Worm (Caenorhabditis elegans): ENCODE results near the gene C17H12.10.

Gene C17H12.10

DNA sequence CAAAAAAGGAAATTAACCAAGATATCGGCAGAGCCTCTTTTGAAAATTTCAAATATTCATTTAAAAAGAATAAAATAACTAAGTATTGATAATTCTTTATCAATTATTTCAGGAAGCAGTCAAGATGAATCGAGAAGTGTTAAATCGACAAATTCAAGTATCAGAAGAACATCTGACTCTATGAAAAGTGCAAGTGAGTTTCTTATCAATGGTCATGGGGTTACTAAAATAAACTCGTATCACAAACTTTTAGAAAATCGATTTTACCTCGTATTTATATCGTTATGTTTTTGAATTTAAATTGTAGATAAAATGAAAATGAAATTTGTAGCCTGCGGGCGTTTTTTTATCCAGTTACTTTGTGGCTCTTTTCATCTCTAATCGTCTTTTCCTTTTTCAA is 35.0 kb upstream of the C17H12.10 start:
- TF ChIP-seq ham-2 (GFP tag; optimal IDR thresholded peaks at IDR 0.05) (no peak), snpc-4 (tag; optimal IDR thresholded peaks at IDR 0.05) (no peak), pha-4 (tag; optimal IDR thresholded peaks at IDR 0.05) (no peak), nhr-76 (tag; optimal IDR thresholded peaks at IDR 0.05) (no peak), lsy-2 (tag; optimal IDR thresholded peaks at IDR 0.05) (no peak), bed-3 (GFP tag; optimal IDR thresholded peaks at IDR 0.05) (no peak), nhr-2 (tag; optimal IDR thresholded peaks at IDR 0.05) (no peak)

DNA sequence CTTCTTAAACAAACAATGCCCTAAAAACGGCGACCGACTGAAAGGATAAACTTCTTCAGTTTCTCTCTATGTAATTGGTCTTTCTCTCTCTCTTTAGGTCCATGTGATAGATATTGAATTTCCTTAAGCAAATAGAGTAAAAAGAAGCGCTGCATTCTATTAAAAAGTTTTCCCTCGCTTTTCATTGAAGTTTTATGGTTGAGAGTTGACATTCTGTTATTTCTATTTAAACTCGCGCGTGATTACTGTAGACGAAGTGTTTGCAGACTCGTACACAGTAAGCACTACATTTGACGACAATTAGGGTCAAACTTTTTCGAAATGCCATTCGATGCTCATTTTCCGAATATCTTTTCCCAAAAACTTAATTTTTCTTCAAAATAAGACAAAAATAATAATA is 29.4 kb upstream of the C17H12.10 start:
- no peak for TF ChIP-seq hlh-1 (tag; optimal IDR thresholded peaks at IDR 0.05)
- no peak for TF ChIP-seq mls-2 (tag; optimal IDR thresholded peaks at IDR 0.05)
- no peak for TF ChIP-seq unc-62 (GFP tag; optimal IDR thresholded peaks at IDR 0.05)

DNA sequence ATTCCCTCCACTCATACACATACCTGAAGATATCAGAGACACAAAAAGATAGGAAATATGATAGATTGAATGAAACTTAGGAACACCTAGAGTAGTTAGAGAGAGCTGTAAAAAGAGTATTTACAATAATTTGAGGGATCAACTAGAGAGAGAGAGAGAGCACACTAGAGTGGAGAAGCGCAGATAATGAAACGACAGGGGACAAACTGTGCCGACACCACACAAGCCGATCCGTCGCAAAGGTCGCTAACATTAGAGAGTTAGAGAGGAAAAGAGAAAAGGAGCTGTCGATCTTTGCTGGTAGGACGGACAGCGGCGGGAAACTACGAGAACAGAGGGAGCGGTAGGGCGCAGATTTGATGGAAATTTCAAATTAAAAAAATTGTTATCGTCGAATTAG is 21.4 kb upstream of the C17H12.10 start, which contains the start of gene dyci-1:
dyci-1 (minus strand) TSS at position 122 of the 400 bp plus-strand sequence.
- TF ChIP-seq pha-4 (tag; optimal IDR thresholded peaks at IDR 0.05) (peak; percentile 38), ceh-43 (GFP tag; optimal IDR thresholded peaks at IDR 0.05) (no peak), unc-120 (tag; optimal IDR thresholded peaks at IDR 0.05; ENCODE audit: poor library complexity, severe bottlenecking) (peak; percentile 77), ham-2 (GFP tag; optimal IDR thresholded peaks at IDR 0.05) (peak; percentile 91), hlh-1 (tag; optimal IDR thresholded peaks at IDR 0.05) (peak; percentile 41)

DNA sequence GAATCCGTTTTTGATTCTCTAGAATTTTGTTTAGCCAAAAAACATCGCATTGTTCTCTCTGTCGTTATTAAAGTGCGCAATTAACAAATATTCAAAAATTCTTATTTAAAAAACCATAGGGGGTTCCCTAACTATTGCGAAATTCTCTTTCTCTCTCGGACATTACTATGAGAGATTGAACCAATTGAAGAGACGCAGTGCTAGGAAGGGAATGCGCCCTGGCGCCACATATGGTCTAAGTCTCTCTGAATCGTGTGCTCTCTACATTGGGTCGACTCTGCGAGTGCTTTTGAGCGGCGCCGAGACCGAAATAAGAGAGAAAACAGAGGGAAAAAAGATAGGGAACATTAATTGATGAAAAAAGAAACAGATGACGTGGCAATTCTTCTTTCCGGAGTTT is 20.7 kb upstream of the C17H12.10 start:
- peak; percentile 80 for TF ChIP-seq unc-120 (tag; optimal IDR thresholded peaks at IDR 0.05; ENCODE audit: poor library complexity, severe bottlenecking)
- peak; percentile 49 for TF ChIP-seq nhr-237 (tag; optimal IDR thresholded peaks at IDR 0.05)
- TF ChIP-seq unc-39 (tag; optimal IDR thresholded peaks at IDR 0.05), result no peak
- no peak for TF ChIP-seq ceh-39 (tag; optimal IDR thresholded peaks at IDR 0.05)
- TF ChIP-seq mep-1 (tag; optimal IDR thresholded peaks at IDR 0.05), result peak; percentile 25
- no peak for TF ChIP-seq tbx-8 (GFP tag; optimal IDR thresholded peaks at IDR 0.05)
- TF ChIP-seq elt-3 (tag; optimal IDR thresholded peaks at IDR 0.05), result no peak
- peak; percentile 35 for TF ChIP-seq ces-1 (GFP tag; optimal IDR thresholded peaks at IDR 0.05)
- TF ChIP-seq nhr-12 (tag; optimal IDR thresholded peaks at IDR 0.05), result no peak

DNA sequence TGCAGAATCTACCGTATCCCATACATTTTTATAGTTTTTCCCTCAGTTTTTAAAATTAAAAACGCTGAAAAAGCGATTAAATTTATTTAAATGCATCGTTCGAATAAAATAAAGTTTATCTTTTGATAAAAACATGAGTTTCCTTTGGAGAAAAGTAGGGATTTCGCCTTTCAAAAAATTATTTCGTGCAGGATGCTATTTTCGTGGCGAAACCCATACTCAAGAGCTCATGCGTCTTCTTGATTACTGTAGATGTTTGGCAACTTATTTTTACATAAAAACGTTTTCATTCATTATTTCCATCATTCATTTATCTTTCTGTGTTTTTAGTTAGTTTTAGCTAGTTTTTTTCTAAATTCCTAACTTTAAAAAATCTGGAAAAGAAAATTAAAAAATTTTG is 16.6 kb upstream of the C17H12.10 start:
- TF ChIP-seq mab-5 (tag; optimal IDR thresholded peaks at IDR 0.05) (no peak), blmp-1 (tag; optimal IDR thresholded peaks at IDR 0.05) (no peak), unc-120 (tag; optimal IDR thresholded peaks at IDR 0.05; ENCODE audit: poor library complexity, severe bottlenecking) (no peak), elt-3 (tag; optimal IDR thresholded peaks at IDR 0.05) (no peak), ces-1 (GFP tag; optimal IDR thresholded peaks at IDR 0.05) (no peak), nhr-76 (tag; optimal IDR thresholded peaks at IDR 0.05) (no peak), unc-62 (GFP tag; optimal IDR thresholded peaks at IDR 0.05) (no peak), nhr-2 (tag; optimal IDR thresholded peaks at IDR 0.05) (no peak), sptf-1 (tag; optimal IDR thresholded peaks at IDR 0.05) (no peak), nhr-28 (tag; optimal IDR thresholded peaks at IDR 0.05) (no peak), ceh-39 (tag; optimal IDR thresholded peaks at IDR 0.05) (no peak), lin-32 (GFP tag; optimal IDR thresholded peaks at IDR 0.05) (no peak), ceh-83 (GFP tag; optimal IDR thresholded peaks at IDR 0.05) (no peak)

DNA sequence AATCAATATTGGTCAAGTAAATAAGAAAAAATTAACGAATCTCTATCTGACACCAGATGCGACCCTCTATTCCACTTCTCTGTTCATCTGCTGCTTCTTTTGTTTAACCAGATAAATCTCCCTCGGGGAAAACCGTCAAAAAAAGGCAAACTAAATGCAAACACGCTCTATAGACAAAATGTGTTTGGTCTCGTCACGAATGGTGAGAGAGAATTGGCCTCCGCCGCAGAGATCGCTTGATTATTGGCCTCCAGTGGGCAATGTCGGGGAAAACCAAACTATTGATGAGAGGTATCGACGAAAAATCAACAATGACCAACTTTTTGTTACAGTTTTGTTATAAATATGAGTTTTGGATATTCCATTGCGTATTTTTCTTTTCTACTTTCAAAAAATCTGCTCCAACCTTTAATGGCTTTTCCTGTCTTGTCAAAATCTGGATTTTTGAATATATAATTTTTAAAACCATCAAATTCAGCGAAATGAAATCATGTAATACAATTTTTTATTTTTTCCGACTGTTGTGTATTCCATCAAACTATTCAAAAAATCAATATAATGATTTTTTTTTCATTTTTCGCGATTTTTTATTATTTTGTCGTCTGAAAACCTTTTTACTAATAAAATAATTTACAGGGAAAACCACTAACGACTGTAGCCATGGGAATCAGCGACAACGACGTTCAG is 16.0 kb upstream of the C17H12.10 start, which contains the start of the genes C17H12.2 and vha-8:
C17H12.2 (minus strand) TSS at position 51 of the 687 bp plus-strand sequence.
vha-8 (plus strand) TSS at position 637 of the 687 bp plus-strand sequence.
- TF ChIP-seq nhr-12 (tag; optimal IDR thresholded peaks at IDR 0.05) (no peak), unc-39 (tag; optimal IDR thresholded peaks at IDR 0.05) (no peak), ceh-83 (GFP tag; optimal IDR thresholded peaks at IDR 0.05) (no peak), ces-1 (GFP tag; optimal IDR thresholded peaks at IDR 0.05) (peak; percentile 78), lsy-2 (tag; optimal IDR thresholded peaks at IDR 0.05) (peak; percentile 82), flh-1 (GFP tag; optimal IDR thresholded peaks at IDR 0.05) (no peak), ceh-39 (tag; optimal IDR thresholded peaks at IDR 0.05) (peak; percentile 85), ztf-11 (tag; optimal IDR thresholded peaks at IDR 0.05) (peak; percentile 36), unc-120 (tag; optimal IDR thresholded peaks at IDR 0.05; ENCODE audit: poor library complexity, severe bottlenecking) (peak; percentile 93), drap-1 (GFP tag; optimal IDR thresholded peaks at IDR 0.05) (peak; percentile 57), mep-1 (tag; optimal IDR thresholded peaks at IDR 0.05) (peak; percentile 99), bed-3 (GFP tag; optimal IDR thresholded peaks at IDR 0.05) (no peak), ceh-43 (GFP tag; optimal IDR thresholded peaks at IDR 0.05) (no peak), nhr-76 (tag; optimal IDR thresholded peaks at IDR 0.05) (no peak), nhr-237 (tag; optimal IDR thresholded peaks at IDR 0.05) (peak; percentile 95), hlh-1 (tag; optimal IDR thresholded peaks at IDR 0.05) (peak; percentile 75), snpc-4 (tag; optimal IDR thresholded peaks at IDR 0.05) (no peak), nhr-28 (tag; optimal IDR thresholded peaks at IDR 0.05) (no peak), zip-8 (tag; optimal IDR thresholded peaks at IDR 0.05) (no peak), blmp-1 (tag; optimal IDR thresholded peaks at IDR 0.05) (peak; percentile 43), nhr-2 (tag; optimal IDR thresholded peaks at IDR 0.05) (peak; percentile 44), ham-2 (GFP tag; optimal IDR thresholded peaks at IDR 0.05) (peak; percentile 30), tbx-8 (GFP tag; optimal IDR thresholded peaks at IDR 0.05) (no peak), unc-62 (GFP tag; optimal IDR thresholded peaks at IDR 0.05) (peak; percentile 91), pha-4 (tag; optimal IDR thresholded peaks at IDR 0.05) (peak; percentile 70), sptf-1 (tag; optimal IDR thresholded peaks at IDR 0.05) (peak; percentile 74), lin-32 (GFP tag; optimal IDR thresholded peaks at IDR 0.05) (no peak), M03D4.4 (tag; optimal IDR thresholded peaks at IDR 0.05) (no peak), lin-13 (tag; optimal IDR thresholded peaks at IDR 0.05) (peak; percentile 82), mls-2 (tag; optimal IDR thresholded peaks at IDR 0.05) (peak; percentile 31), sem-2 (GFP tag; optimal IDR thresholded peaks at IDR 0.05) (no peak), cnd-1 (tag; optimal IDR thresholded peaks at IDR 0.05) (peak; percentile 40), elt-3 (tag; optimal IDR thresholded peaks at IDR 0.05) (peak; percentile 41), mab-5 (tag; optimal IDR thresholded peaks at IDR 0.05) (peak; percentile 35)

Data from whole organism, mixed stage, embryonic.